Worm (Caenorhabditis elegans) whole organism, late embryonic: ENCODE results near the gene srd-8.

ENCODE experiments used
- ama-1 ChIP-seq: fragments of 150-350 bp; optimal IDR thresholded peaks from 2 replicates; lab custom pipeline; 2014
- ceh-22 ChIP-seq: sonication (generic microtip); optimal IDR thresholded peaks from 2 replicates; lab custom pipeline; 2017; ENCODE audit warnings: missing biosample characterization, missing genetic modification characterization
- dmd-4 ChIP-seq: sonication (generic microtip); optimal IDR thresholded peaks from 2 replicates; lab custom pipeline; 2016; ENCODE audit warnings: borderline replicate concordance, missing genetic modification characterization, missing compliant biosample characterization
- lin-11 ChIP-seq: fragments of 200-800 bp; sonication (Bioruptor generic); optimal IDR thresholded peaks from 2 replicates; lab custom pipeline; 2018; ENCODE audit warnings: mild to moderate bottlenecking, missing genetic modification characterization, missing compliant biosample characterization
- nhr-232 ChIP-seq: sonication (generic microtip); optimal IDR thresholded peaks from 2 replicates; lab custom pipeline; 2016; ENCODE audit warnings: missing genetic modification characterization, missing compliant biosample characterization
- unc-42 ChIP-seq: sonication (generic microtip); optimal IDR thresholded peaks from 2 replicates; lab custom pipeline; 2016; ENCODE audit warnings: missing genotype, missing genetic modification characterization, missing compliant biosample characterization
- unc-86 ChIP-seq: sonication (generic microtip); optimal IDR thresholded peaks from 2 replicates; lab custom pipeline; 2016; ENCODE audit warnings: missing genetic modification characterization, missing compliant biosample characterization
- zip-5 ChIP-seq: sonication (generic microtip); optimal IDR thresholded peaks from 2 replicates; lab custom pipeline; 2016; ENCODE audit warnings: missing genetic modification characterization, missing compliant biosample characterization

- TF ChIP-seq unc-86 (tag; lab: Kevin White, UChicago): no peak
- no peak for TF ChIP-seq zip-5
- no peak for TF ChIP-seq lin-11 (tag; lab: Kevin White, UChicago)
- no peak for TF ChIP-seq dmd-4 (tag; lab: Kevin White, UChicago)
- TF ChIP-seq nhr-232 (tag; lab: Kevin White, UChicago): no peak
- no peak for TF ChIP-seq ama-1
- TF ChIP-seq unc-42 (tag; lab: Kevin White, UChicago): no peak
- TF ChIP-seq ceh-22 (tag; lab: Kevin White, UChicago): no peak
Measured at ce11 chrIV:5630156-5630555, 15.3 kb downstream of the srd-8 start, which contains the start of gene srd-12.
